Worm (Caenorhabditis elegans) whole organism, young adult: Measurements from ENCODE around the gene mdt-21.

Source experiments
- B0261.1 ChIP-seq: sonication (generic microtip); optimal IDR thresholded peaks from 2 replicates; lab custom pipeline; 2016; ENCODE audit warnings: mild to moderate bottlenecking, missing genetic modification characterization, moderate library complexity, missing compliant biosample characterization
- F22D6.2 ChIP-seq: sonication (generic microtip); optimal IDR thresholded peaks from 2 replicates; lab custom pipeline; 2016; ENCODE audit warnings: mild to moderate bottlenecking, missing genetic modification characterization, missing compliant biosample characterization
- F23B12.7 ChIP-seq: sonication (generic microtip); optimal IDR thresholded peaks from 2 replicates; lab custom pipeline; 2017; ENCODE audit warnings: missing genetic modification characterization, mild to moderate bottlenecking, missing compliant biosample characterization, antibody characterized with exemption, moderate library complexity; ENCODE audit not compliant: insufficient read depth
- F39B2.1 ChIP-seq: fragments of 200-800 bp; sonication (Bioruptor generic); IDR thresholded peaks from 2 replicates; pipeline ENCODE4 v1.3.6; 2022; ENCODE audit warnings: missing genetic modification reagents, missing genetic modification characterization, missing compliant biosample characterization
- F49E8.2 ChIP-seq: sonication (generic microtip); optimal IDR thresholded peaks from 3 replicates; lab custom pipeline; 2017; ENCODE audit warnings: missing genetic modification characterization, mild to moderate bottlenecking, missing compliant biosample characterization, antibody characterized with exemption, moderate library complexity; ENCODE audit not compliant: insufficient read depth
- F55B11.4 ChIP-seq: sonication (generic microtip); optimal IDR thresholded peaks from 2 replicates; lab custom pipeline; 2016; ENCODE audit warnings: missing compliant biosample characterization, missing genetic modification characterization, borderline replicate concordance; ENCODE audit not compliant: insufficient read depth
- F57A8.1 ChIP-seq: fragments of 200-800 bp; sonication (Bioruptor generic); optimal IDR thresholded peaks from 2 replicates; lab custom pipeline; 2018; ENCODE audit warnings: mild to moderate bottlenecking, missing genetic modification characterization, moderate library complexity, missing compliant biosample characterization
- K11D2.4 ChIP-seq: fragments of 200-800 bp; sonication (Bioruptor generic); IDR thresholded peaks from 2 replicates; pipeline ENCODE4 v1.3.6; 2022; ENCODE audit warnings: missing genetic modification reagents, missing genetic modification characterization, missing compliant biosample characterization
- T07F8.4 ChIP-seq: sonication (generic microtip); optimal IDR thresholded peaks from 2 replicates; lab custom pipeline; 2016; ENCODE audit warnings: mild to moderate bottlenecking, missing genetic modification characterization, moderate library complexity, missing compliant biosample characterization
- Y67H2A.10 ChIP-seq: fragments of 200-800 bp; sonication (Bioruptor generic); conservative IDR thresholded peaks from 2 replicates; pipeline ENCODE4 v1.3.6; 2022; ENCODE audit warnings: missing genetic modification reagents, missing genetic modification characterization, missing compliant biosample characterization
- akir-1 ChIP-seq: fragments of 200-800 bp; sonication (Bioruptor generic); optimal IDR thresholded peaks from 2 replicates; lab custom pipeline; 2018; ENCODE audit warnings: mild to moderate bottlenecking, missing genetic modification characterization, moderate library complexity, missing compliant biosample characterization
- aptf-3 ChIP-seq: fragments of 200-800 bp; sonication (Bioruptor generic); IDR thresholded peaks from 2 replicates; pipeline ENCODE4 v1.3.6; 2022; ENCODE audit warnings: missing genetic modification characterization, missing compliant biosample characterization
- attf-5 ChIP-seq: fragments of 200-800 bp; sonication (Bioruptor generic); optimal IDR thresholded peaks from 2 replicates; lab custom pipeline; 2018; ENCODE audit warnings: mild to moderate bottlenecking, missing genetic modification characterization, missing compliant biosample characterization
- bed-1 ChIP-seq: fragments of 200-800 bp; sonication (Bioruptor generic); IDR thresholded peaks from 2 replicates; pipeline ENCODE4 v1.3.6; 2022; ENCODE audit warnings: missing genetic modification reagents, missing genetic modification characterization, missing compliant biosample characterization
- bed-2 ChIP-seq: fragments of 200-800 bp; sonication (Bioruptor generic); IDR thresholded peaks from 2 replicates; pipeline ENCODE4 v1.3.6; 2022; ENCODE audit warnings: missing genetic modification reagents, missing genetic modification characterization, missing compliant biosample characterization
- ceh-79 ChIP-seq: sonication (generic microtip); optimal IDR thresholded peaks from 2 replicates; lab custom pipeline; 2017; ENCODE audit warnings: mild to moderate bottlenecking, missing genetic modification characterization, missing compliant biosample characterization
- die-1 ChIP-seq: sonication (generic microtip); optimal IDR thresholded peaks from 2 replicates; lab custom pipeline; 2016; ENCODE audit warnings: missing genotype, mild to moderate bottlenecking, missing genetic modification characterization, missing compliant biosample characterization
- dox-1 ChIP-seq: fragments of 200-800 bp; sonication (Bioruptor generic); IDR thresholded peaks from 2 replicates; pipeline ENCODE4 v1.3.6; 2022; ENCODE audit warnings: missing genetic modification reagents, missing genetic modification characterization, missing compliant biosample characterization
- ets-4 ChIP-seq: fragments of 200-800 bp; sonication (Bioruptor generic); optimal IDR thresholded peaks from 2 replicates; lab custom pipeline; 2018; ENCODE audit warnings: mild to moderate bottlenecking, missing genetic modification characterization, missing compliant biosample characterization
- fkh-3 ChIP-seq: sonication (generic microtip); optimal IDR thresholded peaks from 2 replicates; lab custom pipeline; 2016; ENCODE audit warnings: mild to moderate bottlenecking, missing genetic modification characterization, missing compliant biosample characterization
- hlh-26 ChIP-seq: fragments of 200-800 bp; sonication (Bioruptor generic); conservative IDR thresholded peaks from 2 replicates; pipeline ENCODE4 v1.3.6; 2022; ENCODE audit warnings: missing genetic modification reagents, missing genetic modification characterization, missing compliant biosample characterization
- hmg-1.2 ChIP-seq: fragments of 200-800 bp; sonication (Bioruptor generic); IDR thresholded peaks from 2 replicates; pipeline ENCODE4 v1.3.6; 2022; ENCODE audit warnings: missing genetic modification reagents, missing genetic modification characterization, missing compliant biosample characterization
- hmg-20 ChIP-seq: fragments of 200-800 bp; sonication (Bioruptor generic); IDR thresholded peaks from 2 replicates; pipeline ENCODE4 v1.3.6; 2022; ENCODE audit warnings: missing genetic modification reagents, missing genetic modification characterization, missing compliant biosample characterization
- hrde-1 ChIP-seq: sonication (generic microtip); optimal IDR thresholded peaks from 2 replicates; lab custom pipeline; 2016; ENCODE audit warnings: missing genetic modification characterization, mild to moderate bottlenecking, missing compliant biosample characterization, moderate library complexity, missing genotype, missing genetic modification reagents, borderline replicate concordance
- lin-26 ChIP-seq: fragments of 200-800 bp; sonication (Bioruptor generic); IDR thresholded peaks from 2 replicates; pipeline ENCODE4 v1.3.6; 2022; ENCODE audit warnings: missing genetic modification reagents, missing genetic modification characterization, missing compliant biosample characterization
- lir-1 ChIP-seq: fragments of 200-800 bp; sonication (Bioruptor generic); conservative IDR thresholded peaks from 2 replicates; pipeline ENCODE4 v1.3.6; 2022; ENCODE audit warnings: missing genetic modification reagents, missing genetic modification characterization, missing compliant biosample characterization
- lsy-27 ChIP-seq: sonication (generic microtip); optimal IDR thresholded peaks from 2 replicates; lab custom pipeline; 2017; ENCODE audit warnings: missing genetic modification characterization, mild to moderate bottlenecking, missing compliant biosample characterization, antibody characterized with exemption, missing genotype, borderline replicate concordance; ENCODE audit not compliant: insufficient read depth
- madf-3 ChIP-seq: fragments of 200-800 bp; sonication (Bioruptor generic); IDR thresholded peaks from 2 replicates; pipeline ENCODE4 v1.3.6; 2022; ENCODE audit warnings: missing genetic modification reagents, missing genetic modification characterization, missing compliant biosample characterization
- madf-8 ChIP-seq: fragments of 200-800 bp; sonication (Bioruptor generic); conservative IDR thresholded peaks from 2 replicates; pipeline ENCODE4 v1.3.6; 2022; ENCODE audit warnings: missing genetic modification reagents, missing genetic modification characterization, missing compliant biosample characterization
- mel-28 ChIP-seq: sonication (generic microtip); optimal IDR thresholded peaks from 2 replicates; lab custom pipeline; 2016; ENCODE audit warnings: borderline replicate concordance, mild to moderate bottlenecking, missing genetic modification characterization, missing compliant biosample characterization
- mes-4 ChIP-seq: sonication (generic microtip); optimal IDR thresholded peaks from 2 replicates; lab custom pipeline; 2016; ENCODE audit warnings: missing genotype, missing genetic modification characterization, missing compliant biosample characterization
- mxl-1 ChIP-seq: sonication (generic microtip); optimal IDR thresholded peaks from 2 replicates; lab custom pipeline; 2016; ENCODE audit warnings: missing genetic modification characterization, missing compliant biosample characterization
- nfyb-1 ChIP-seq: fragments of 200-800 bp; sonication (Bioruptor generic); IDR thresholded peaks from 2 replicates; pipeline ENCODE4 v1.3.6; 2022; ENCODE audit warnings: missing genetic modification reagents, missing genetic modification characterization, missing compliant biosample characterization
- nhr-27 ChIP-seq: fragments of 200-800 bp; sonication (Bioruptor generic); optimal IDR thresholded peaks from 2 replicates; lab custom pipeline; 2018; ENCODE audit warnings: mild to moderate bottlenecking, missing genetic modification characterization, moderate library complexity, missing compliant biosample characterization
- nhr-90 ChIP-seq: sonication (generic microtip); optimal IDR thresholded peaks from 2 replicates; lab custom pipeline; 2016; ENCODE audit warnings: missing genotype, mild to moderate bottlenecking, missing genetic modification characterization, missing compliant biosample characterization
- pbrm-1 ChIP-seq: fragments of 200-800 bp; sonication (Bioruptor generic); IDR thresholded peaks from 2 replicates; pipeline ENCODE4 v1.3.6; 2022; ENCODE audit warnings: missing genetic modification reagents, missing genetic modification characterization, missing compliant biosample characterization
- rec-8 ChIP-seq, 2 experiments: sonication (generic microtip); optimal IDR thresholded peaks; 2 replicates each; lab custom pipeline; 2016; ENCODE audit warnings: mild to moderate bottlenecking in 2 of 2, missing genetic modification characterization in 2 of 2, missing genetic modification reagents in 2 of 2, missing genotype in 2 of 2, missing biosample characterization in 1 of 2, missing compliant biosample characterization in 1 of 2, moderate library complexity in 1 of 2
- repo-1 ChIP-seq: sonication (generic microtip); optimal IDR thresholded peaks from 2 replicates; lab custom pipeline; 2017; ENCODE audit warnings: mild to moderate bottlenecking, missing genetic modification characterization, missing compliant biosample characterization
- snpc-4 ChIP-seq, 5 experiments: fragments of 150-350 bp in 1 of 5; sonication (generic microtip) in 4 of 5; optimal IDR thresholded peaks; 2 replicates each; lab custom pipeline; 2014 to 2018; ENCODE audit warnings: missing genetic modification characterization in 5 of 5, missing biosample characterization in 3 of 5, antibody characterized with exemption in 2 of 5, mild to moderate bottlenecking in 2 of 5, missing compliant biosample characterization in 2 of 5, missing genotype in 2 of 5, moderate library complexity in 2 of 5, missing genetic modification reagents in 1 of 5
- sptf-2 ChIP-seq: fragments of 200-800 bp; sonication (Bioruptor generic); optimal IDR thresholded peaks from 2 replicates; lab custom pipeline; 2018; ENCODE audit warnings: mild to moderate bottlenecking, missing genetic modification characterization, missing compliant biosample characterization
- tbp1 ChIP-seq: fragments of 200-800 bp; sonication (Bioruptor generic); optimal IDR thresholded peaks from 2 replicates; lab custom pipeline; 2018; ENCODE audit warnings: mild to moderate bottlenecking, missing genetic modification characterization, missing compliant biosample characterization
- unc-130 ChIP-seq: sonication (generic microtip); optimal IDR thresholded peaks from 2 replicates; lab custom pipeline; 2016; ENCODE audit warnings: missing genetic modification reagents, missing genetic modification characterization, missing compliant biosample characterization
- xnd-1 ChIP-seq: sonication (generic microtip); optimal IDR thresholded peaks from 2 replicates; lab custom pipeline; 2016; ENCODE audit warnings: missing genotype, missing genetic modification reagents, missing genetic modification characterization, missing compliant biosample characterization
- zfh-2 ChIP-seq: fragments of 200-800 bp; sonication (Bioruptor generic); conservative IDR thresholded peaks from 2 replicates; pipeline ENCODE4 v1.3.6; 2022; ENCODE audit warnings: missing genetic modification reagents, missing genetic modification characterization, missing compliant biosample characterization
- zim-3 ChIP-seq: sonication (generic microtip); optimal IDR thresholded peaks from 2 replicates; lab custom pipeline; 2017; ENCODE audit warnings: mild to moderate bottlenecking, missing genetic modification characterization, moderate library complexity, missing compliant biosample characterization
- ztf-3 ChIP-seq: fragments of 200-800 bp; sonication (Bioruptor generic); optimal IDR thresholded peaks from 2 replicates; lab custom pipeline; 2018; ENCODE audit warnings: mild to moderate bottlenecking, missing genetic modification characterization, missing compliant biosample characterization
- ztf-6 ChIP-seq: fragments of 200-800 bp; sonication (Bioruptor generic); IDR thresholded peaks from 2 replicates; pipeline ENCODE4 v1.3.6; 2022; ENCODE audit warnings: missing genetic modification reagents, missing genetic modification characterization, missing compliant biosample characterization

Gene mdt-21

DNA sequence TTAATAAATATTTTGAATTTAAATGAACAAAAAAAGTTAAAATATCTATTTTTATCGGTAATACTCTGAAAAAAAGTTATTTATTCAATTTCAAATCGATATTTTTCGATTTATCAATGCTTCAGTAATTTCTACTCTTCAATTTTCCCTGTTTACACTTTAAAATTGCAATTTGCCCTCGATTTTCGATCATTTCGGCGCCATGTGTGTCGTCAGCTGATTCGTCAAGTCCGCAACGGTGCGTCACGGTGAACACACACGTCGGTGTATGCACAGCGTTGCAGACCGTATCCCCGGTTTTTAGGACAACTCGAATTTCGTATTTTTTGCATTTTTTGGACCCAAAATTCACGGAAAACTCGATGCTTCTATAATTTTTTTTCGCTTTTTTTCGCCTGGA is 45.8 kb downstream of the mdt-21 start, which contains the start of gene C18D11.3 (continued):
- TF ChIP-seq hlh-26 (GFP tag; lab: Robert Waterston, UW): no peak
- no peak for TF ChIP-seq bed-2 (GFP tag; lab: Robert Waterston, UW)
- peak; percentile 94 for TF ChIP-seq attf-5 (GFP tag; lab: Kevin White, UChicago)
- peak; percentile 57; the same call in 1 of the 2 replicates for TF ChIP-seq madf-3 (GFP tag; lab: Robert Waterston, UW)
- peak; percentile 31; the same call in 1 of the 2 replicates for TF ChIP-seq madf-8 (GFP tag; lab: Robert Waterston, UW)
- peak; percentile 63; the same call in 1 of the 2 replicates for TF ChIP-seq hmg-1.2 (GFP tag; lab: Robert Waterston, UW)
- TF ChIP-seq hmg-20 (GFP tag; lab: Robert Waterston, UW): 0 out of 2 replicates have a peak, but pooled peaks have one; percentile 19
- peak; percentile 93 for TF ChIP-seq dox-1 (GFP tag; lab: Robert Waterston, UW)
- TF ChIP-seq ets-4 (GFP tag; lab: Kevin White, UChicago): peak; percentile 27
- no peak for TF ChIP-seq fkh-3
- TF ChIP-seq snpc-4 (GFP tag; optimal IDR thresholded peaks at IDR 0.05; lab: Kevin White, UChicago): peak; percentile 32
- TF ChIP-seq snpc-4 (tag; optimal IDR thresholded peaks at IDR 0.05; lab: Kevin White, UChicago): peak in 3 of 4 experiments; percentile 26 to 71 (median 52)
- TF ChIP-seq T07F8.4 (tag; lab: Kevin White, UChicago): no peak
- TF ChIP-seq hrde-1 (tag; lab: Kevin White, UChicago): no peak
- no peak for TF ChIP-seq ceh-79 (tag; lab: Kevin White, UChicago)
- no peak for TF ChIP-seq aptf-3 (GFP tag; lab: Robert Waterston, UW)
- TF ChIP-seq nfyb-1: peak; percentile 80
- TF ChIP-seq lin-26 (GFP tag; lab: Robert Waterston, UW): peak; percentile 70; the same call in 1 of the 2 replicates
- TF ChIP-seq lir-1 (GFP tag; lab: Robert Waterston, UW): no peak
- TF ChIP-seq unc-130 (GFP tag; lab: Kevin White, UChicago): no peak
- no peak for TF ChIP-seq die-1
- TF ChIP-seq F39B2.1 (GFP tag; lab: Robert Waterston, UW): no peak
- no peak for TF ChIP-seq F22D6.2 (tag; lab: Kevin White, UChicago)
- TF ChIP-seq nhr-90: no peak
- no peak for TF ChIP-seq F57A8.1 (GFP tag; lab: Kevin White, UChicago)
- peak; percentile 81 for TF ChIP-seq pbrm-1
- no peak for TF ChIP-seq mes-4 (tag; lab: Kevin White, UChicago)
- TF ChIP-seq nhr-27 (tag; lab: Kevin White, UChicago): no peak
- TF ChIP-seq ztf-6 (GFP tag; lab: Robert Waterston, UW): no peak
- TF ChIP-seq repo-1 (tag; lab: Kevin White, UChicago): no peak
- TF ChIP-seq F49E8.2 (tag; lab: Kevin White, UChicago): no peak
- no peak for TF ChIP-seq akir-1 (GFP tag; lab: Kevin White, UChicago)
- no peak for TF ChIP-seq xnd-1
- no peak for TF ChIP-seq F55B11.4 (tag; lab: Kevin White, UChicago)
- peak; percentile 56; the same call in 1 of the 2 replicates for TF ChIP-seq zfh-2
- TF ChIP-seq Y67H2A.10: peak; percentile 71; the same call in 1 of the 2 replicates
- no peak for TF ChIP-seq rec-8 (tag; optimal IDR thresholded peaks at IDR 0.05; lab: Kevin White, UChicago)
- TF ChIP-seq mxl-1 (tag; lab: Kevin White, UChicago): no peak
- TF ChIP-seq mel-28: no peak
- TF ChIP-seq zim-3 (tag; lab: Kevin White, UChicago): no peak
- no peak for TF ChIP-seq B0261.1 (tag; lab: Kevin White, UChicago)
- peak; percentile 57 for TF ChIP-seq F23B12.7
- TF ChIP-seq lsy-27 (tag; lab: Kevin White, UChicago): no peak
- TF ChIP-seq ztf-3 (GFP tag; lab: Kevin White, UChicago): no peak
- 0 out of 2 replicates have a peak, but pooled peaks have one; percentile 56 for TF ChIP-seq K11D2.4 (GFP tag; lab: Robert Waterston, UW)
- peak; percentile 66 for TF ChIP-seq tbp1 (GFP tag; lab: Kevin White, UChicago)
- no peak for TF ChIP-seq sptf-2 (GFP tag; lab: Kevin White, UChicago)
- TF ChIP-seq bed-1 (GFP tag; lab: Robert Waterston, UW): no peak
